Worm (Caenorhabditis elegans) whole organism, mixed stage, embryonic: ENCODE data around the gene abcx-1.

ENCODE experiments used
- M03D4.4 ChIP-seq: sonication (generic microtip); optimal IDR thresholded peaks from 2 replicates; lab custom pipeline; 2017; ENCODE audit warnings: mild to moderate bottlenecking, missing genetic modification characterization, missing compliant biosample characterization
- ces-1 ChIP-seq: fragments of 150-350 bp; optimal IDR thresholded peaks from 2 replicates; lab custom pipeline; 2014; ENCODE audit warnings: missing biosample characterization, missing genetic modification reagents, missing genetic modification characterization
- elt-1 ChIP-seq: sonication (generic microtip); optimal IDR thresholded peaks from 2 replicates; lab custom pipeline; 2017; ENCODE audit warnings: missing genetic modification characterization, mild to moderate bottlenecking, missing compliant biosample characterization, antibody characterized with exemption, moderate library complexity, borderline replicate concordance; ENCODE audit not compliant: insufficient read depth
- mep-1 ChIP-seq: fragments of 150-350 bp; optimal IDR thresholded peaks from 2 replicates; lab custom pipeline; 2017; ENCODE audit warnings: missing biosample characterization, missing genetic modification reagents, missing genetic modification characterization, inconsistent platforms
- nhr-2 ChIP-seq: fragments of 150-350 bp; optimal IDR thresholded peaks from 2 replicates; lab custom pipeline; 2014; ENCODE audit warnings: missing biosample characterization, missing genetic modification characterization
- nhr-237 ChIP-seq: fragments of 150-350 bp; optimal IDR thresholded peaks from 2 replicates; lab custom pipeline; 2014; ENCODE audit warnings: missing biosample characterization, missing genetic modification characterization
- nhr-28 ChIP-seq: fragments of 150-350 bp; optimal IDR thresholded peaks from 2 replicates; lab custom pipeline; 2014; ENCODE audit warnings: missing biosample characterization, missing genetic modification characterization
- snpc-4 ChIP-seq: fragments of 150-350 bp; optimal IDR thresholded peaks from 2 replicates; lab custom pipeline; 2014; ENCODE audit warnings: missing biosample characterization, missing genetic modification characterization

DNA sequence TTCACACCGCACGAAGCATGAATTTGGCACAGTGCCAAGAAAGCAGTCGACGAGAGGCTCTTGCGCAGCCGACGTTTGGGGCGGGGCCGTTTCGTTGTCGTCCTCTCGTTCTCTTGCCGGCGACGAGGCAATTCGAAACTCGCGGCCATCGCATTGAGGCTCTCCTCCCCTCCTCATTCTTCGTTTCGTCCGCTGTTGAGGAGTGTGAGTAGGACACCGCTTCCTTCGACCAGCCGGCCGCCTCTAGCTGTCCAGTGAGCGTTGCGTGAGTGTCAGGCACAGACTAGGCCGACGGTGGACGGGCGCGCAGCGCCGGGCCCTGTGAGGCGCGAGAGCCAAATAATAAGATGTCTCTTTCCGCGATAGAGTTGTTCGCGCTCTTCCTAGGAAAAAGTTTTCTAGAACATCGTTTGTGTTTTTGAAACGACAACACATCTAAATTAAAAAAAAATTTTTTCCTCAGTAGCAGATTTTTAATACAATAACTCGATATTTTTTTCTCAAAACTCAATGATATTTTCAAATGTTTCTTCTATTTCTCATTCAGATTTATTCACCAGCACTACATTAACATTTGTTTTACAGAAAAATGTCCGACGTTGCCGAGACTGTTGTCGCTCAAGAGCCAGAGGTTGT lies 40.0 kb upstream of the abcx-1 start, which contains the start of the genes T28D9.11 and T28D9.1:
- TF ChIP-seq nhr-2 (tag; lab: Kevin White, UChicago) (no peak), nhr-28 (tag; lab: Kevin White, UChicago) (no peak), nhr-237 (no peak), elt-1 (tag; lab: Kevin White, UChicago) (no peak), ces-1 (GFP tag; lab: Kevin White, UChicago) (no peak), M03D4.4 (peak; percentile 74), mep-1 (tag; lab: Kevin White, UChicago) (no peak), snpc-4 (tag; lab: Kevin White, UChicago) (no peak)
